Fruit fly (Drosophila melanogaster) whole organism, embryonic: ENCODE results near the gene Lrr47.

ENCODE experiments used
- Aef1 ChIP-seq: fragments of 200-800 bp; sonication (Bioruptor generic); IDR thresholded peaks from 3 replicates; pipeline ENCODE4 v1.3.6; 2022; ENCODE audit warnings: missing biosample characterization, missing genetic modification characterization
- CG1024 ChIP-seq: fragments of 200-800 bp; sonication (Bioruptor generic); IDR thresholded peaks from 2 replicates; pipeline ENCODE4 v1.3.6; 2022; ENCODE audit warnings: missing biosample characterization, missing genetic modification characterization
- CG10366 ChIP-seq: fragments of 200-800 bp; sonication (Bioruptor generic); IDR thresholded peaks from 2 replicates; pipeline ENCODE4 v1.3.6; 2022; ENCODE audit warnings: missing biosample characterization, missing genetic modification characterization
- CG11695 ChIP-seq: fragments of 200-800 bp; sonication (Bioruptor generic); IDR thresholded peaks from 3 replicates; pipeline ENCODE4 v1.3.6; 2022; ENCODE audit warnings: missing biosample characterization, missing genetic modification characterization
- CG11696 ChIP-seq: fragments of 200-800 bp; sonication (Bioruptor generic); IDR thresholded peaks from 2 replicates; pipeline ENCODE4 v1.3.6; 2022; ENCODE audit warnings: missing biosample characterization, missing genetic modification characterization
- CG14667 ChIP-seq: fragments of 200-800 bp; sonication (Bioruptor generic); IDR thresholded peaks from 2 replicates; pipeline ENCODE4 v1.3.6; 2022; ENCODE audit warnings: missing biosample characterization, missing genetic modification characterization
- CG15073 ChIP-seq: fragments of 200-800 bp; sonication (Bioruptor generic); optimal IDR thresholded peaks from 2 replicates; lab custom pipeline; 2016; ENCODE audit warnings: missing biosample characterization, missing genetic modification characterization
- CG2678 ChIP-seq: fragments of 200-800 bp; sonication (Bioruptor generic); optimal IDR thresholded peaks from 3 replicates; lab custom pipeline; 2019; ENCODE audit warnings: missing biosample characterization, mild to moderate bottlenecking, missing genetic modification characterization, moderate library complexity
- CG31365 ChIP-seq: fragments of 200-800 bp; sonication (Bioruptor generic); optimal IDR thresholded peaks from 2 replicates; lab custom pipeline; 2018; ENCODE audit warnings: missing biosample characterization, mild to moderate bottlenecking, missing genetic modification characterization
- CG31441 ChIP-seq: fragments of 200-800 bp; sonication (Bioruptor generic); IDR thresholded peaks from 2 replicates; pipeline ENCODE4 v1.3.6; 2022; ENCODE audit warnings: missing biosample characterization, missing genetic modification characterization
- CG6654 ChIP-seq: fragments of 200-800 bp; sonication (Bioruptor generic); optimal IDR thresholded peaks from 2 replicates; lab custom pipeline; 2017; ENCODE audit warnings: missing biosample characterization, mild to moderate bottlenecking, missing genetic modification characterization
- CG7271 ChIP-seq: fragments of 200-800 bp; sonication (Bioruptor generic); optimal IDR thresholded peaks from 2 replicates; lab custom pipeline; 2018; ENCODE audit warnings: missing biosample characterization, mild to moderate bottlenecking, missing genetic modification characterization, moderate library complexity
- CG7357 ChIP-seq: fragments of 200-800 bp; sonication (Bioruptor generic); IDR thresholded peaks from 3 replicates; pipeline ENCODE4 v1.3.6; 2022; ENCODE audit warnings: missing biosample characterization, missing genetic modification characterization
- CG9437 ChIP-seq: fragments of 200-800 bp; sonication (Bioruptor generic); optimal IDR thresholded peaks from 2 replicates; lab custom pipeline; 2018; ENCODE audit warnings: missing biosample characterization, mild to moderate bottlenecking, missing genetic modification characterization
- CG9817 ChIP-seq: fragments of 200-800 bp; sonication (Bioruptor generic); optimal IDR thresholded peaks from 2 replicates; lab custom pipeline; 2018; ENCODE audit warnings: missing biosample characterization, mild to moderate bottlenecking, missing genetic modification characterization, moderate library complexity
- CrebB ChIP-seq: fragments of 200-800 bp; sonication (Bioruptor generic); optimal IDR thresholded peaks from 3 replicates; lab custom pipeline; 2018; ENCODE audit warnings: missing biosample characterization, mild to moderate bottlenecking, missing genetic modification characterization
- Dek ChIP-seq: fragments of 200-800 bp; sonication (Bioruptor generic); optimal IDR thresholded peaks from 3 replicates; lab custom pipeline; 2019; ENCODE audit warnings: missing biosample characterization, mild to moderate bottlenecking, missing genetic modification characterization, moderate library complexity
- ERR ChIP-seq: fragments of 200-800 bp; sonication (Bioruptor generic); optimal IDR thresholded peaks from 2 replicates; lab custom pipeline; 2016; ENCODE audit warnings: missing biosample characterization, missing genetic modification characterization
- Hr51 ChIP-seq, 2 experiments: fragments of 200-800 bp; sonication (Bioruptor generic); optimal IDR thresholded peaks; 2 replicates in 1 of 2; 3 replicates in 1 of 2; lab custom pipeline; 2016 to 2018; ENCODE audit warnings: missing biosample characterization in 2 of 2, missing genetic modification characterization in 2 of 2, mild to moderate bottlenecking in 1 of 2, moderate library complexity in 1 of 2
- Lhr ChIP-seq: fragments of 200-800 bp; sonication (Bioruptor generic); optimal IDR thresholded peaks from 3 replicates; lab custom pipeline; 2017; ENCODE audit warnings: mild to moderate bottlenecking, missing biosample characterization, missing genetic modification reagents, missing genetic modification characterization
- NFAT ChIP-seq: fragments of 200-800 bp; sonication (Bioruptor generic); IDR thresholded peaks from 2 replicates; pipeline ENCODE4 v1.3.6; 2022; ENCODE audit warnings: missing biosample characterization, missing genetic modification characterization
- Oaz ChIP-seq: fragments of 200-800 bp; sonication (Bioruptor generic); IDR thresholded peaks from 2 replicates; pipeline ENCODE4 v1.3.6; 2022; ENCODE audit warnings: missing biosample characterization, missing genetic modification characterization
- Oli ChIP-seq: fragments of 200-800 bp; sonication (Bioruptor generic); optimal IDR thresholded peaks from 2 replicates; lab custom pipeline; 2018; ENCODE audit warnings: missing biosample characterization, mild to moderate bottlenecking, missing genetic modification characterization, moderate library complexity
- Pdp1 ChIP-seq, 2 experiments: fragments of 200-800 bp; sonication (Bioruptor generic); optimal IDR thresholded peaks; 3 replicates each; lab custom pipeline; 2016; ENCODE audit warnings: missing biosample characterization in 2 of 2, missing genetic modification characterization in 2 of 2, mild to moderate bottlenecking in 1 of 2, moderate library complexity in 1 of 2
- Ptx1 ChIP-seq: fragments of 200-800 bp; sonication (Bioruptor generic); IDR thresholded peaks from 2 replicates; pipeline ENCODE4 v1.3.6; 2022; ENCODE audit warnings: missing biosample characterization, missing genetic modification characterization
- Rx ChIP-seq: fragments of 200-800 bp; sonication (Bioruptor generic); IDR thresholded peaks from 2 replicates; pipeline ENCODE4 v1.3.6; 2022; ENCODE audit warnings: missing biosample characterization, missing genetic modification characterization
- Sox102F ChIP-seq: fragments of 200-800 bp; sonication (Bioruptor generic); optimal IDR thresholded peaks from 2 replicates; lab custom pipeline; 2018; ENCODE audit warnings: missing biosample characterization, mild to moderate bottlenecking, missing genetic modification characterization, moderate library complexity
- Xrp1 ChIP-seq: fragments of 200-800 bp; sonication (Bioruptor generic); IDR thresholded peaks from 2 replicates; pipeline ENCODE4 v1.3.6; 2022; ENCODE audit warnings: missing biosample characterization, missing genetic modification characterization
- ash1 ChIP-seq: fragments of 200-800 bp; sonication (Bioruptor generic); optimal IDR thresholded peaks from 2 replicates; lab custom pipeline; 2018; ENCODE audit warnings: missing biosample characterization, mild to moderate bottlenecking, missing genetic modification characterization
- bsh ChIP-seq, 2 experiments: fragments of 200-800 bp; sonication (Bioruptor generic); optimal IDR thresholded peaks; 2 replicates each; lab custom pipeline; 2017 to 2018; ENCODE audit warnings: mild to moderate bottlenecking in 2 of 2, missing biosample characterization in 2 of 2, missing genetic modification characterization in 2 of 2, moderate library complexity in 1 of 2
- ci ChIP-seq: fragments of 200-800 bp; sonication (Bioruptor generic); IDR thresholded peaks from 3 replicates; pipeline ENCODE4 v1.3.6; 2022; ENCODE audit warnings: missing biosample characterization, missing genetic modification characterization
- dmrt99B ChIP-seq: fragments of 200-800 bp; sonication (Bioruptor generic); optimal IDR thresholded peaks from 2 replicates; lab custom pipeline; 2018; ENCODE audit warnings: missing biosample characterization, mild to moderate bottlenecking, missing genetic modification characterization, moderate library complexity
- eve ChIP-seq, 2 experiments: fragments of >200 bp; optimal IDR thresholded peaks; 2 replicates each; lab custom pipeline; 2017; ENCODE audit warnings: missing biosample characterization in 2 of 2, missing genetic modification characterization in 2 of 2
- fd64A ChIP-seq: fragments of 200-800 bp; sonication (Bioruptor generic); optimal IDR thresholded peaks from 3 replicates; lab custom pipeline; 2018; ENCODE audit warnings: missing biosample characterization, mild to moderate bottlenecking, missing genetic modification characterization
- gem ChIP-seq: fragments of 200-800 bp; sonication (Bioruptor generic); optimal IDR thresholded peaks from 2 replicates; lab custom pipeline; 2019; ENCODE audit warnings: missing biosample characterization, mild to moderate bottlenecking, missing genetic modification characterization, moderate library complexity
- grau ChIP-seq: fragments of 200-800 bp; optimal IDR thresholded peaks from 3 replicates; lab custom pipeline; 2019; ENCODE audit warnings: missing biosample characterization, mild to moderate bottlenecking, missing genetic modification characterization, moderate library complexity
- hkb ChIP-seq, 2 experiments: fragments of 200-800 bp in 1 of 2; fragments of >200 bp in 1 of 2; sonication (Bioruptor generic) in 1 of 2; IDR thresholded peaks in 1 of 2; optimal IDR thresholded peaks in 1 of 2; 2 replicates each; pipeline versions ENCODE4 v1.3.6 to Lab custom; 2017 to 2022; ENCODE audit warnings: missing biosample characterization in 1 of 2, missing genetic modification characterization in 1 of 2
- jigr1 ChIP-seq: fragments of 200-800 bp; sonication (Bioruptor generic); IDR thresholded peaks from 3 replicates; pipeline ENCODE4 v1.3.6; 2022; ENCODE audit warnings: missing biosample characterization, missing genetic modification characterization
- ken ChIP-seq: fragments of 200-800 bp; sonication (Bioruptor generic); IDR thresholded peaks from 3 replicates; pipeline ENCODE4 v1.3.6; 2022; ENCODE audit warnings: missing biosample characterization, missing genetic modification characterization
- odd ChIP-seq: fragments of 200-800 bp; sonication (Bioruptor generic); optimal IDR thresholded peaks from 2 replicates; lab custom pipeline; 2017; ENCODE audit warnings: missing biosample characterization, mild to moderate bottlenecking, missing genetic modification characterization
- phol ChIP-seq: fragments of 200-800 bp; sonication (Bioruptor generic); optimal IDR thresholded peaks from 3 replicates; lab custom pipeline; 2018; ENCODE audit warnings: missing biosample characterization, mild to moderate bottlenecking, missing genetic modification characterization, moderate library complexity
- prd ChIP-seq, 3 experiments: fragments of >200 bp in 2 of 3; fragments of 200-800 bp in 1 of 3; sonication (Bioruptor generic) in 1 of 3; optimal IDR thresholded peaks in 2 of 3; IDR thresholded peaks in 1 of 3; 2 replicates in 2 of 3; 3 replicates in 1 of 3; pipeline versions ENCODE4 v1.3.6 to Lab custom; 2017 to 2022; ENCODE audit warnings: missing biosample characterization in 1 of 3, missing genetic modification characterization in 1 of 3
- row ChIP-seq: fragments of 200-800 bp; sonication (Bioruptor generic); IDR thresholded peaks from 3 replicates; pipeline ENCODE4 v1.3.6; 2022; ENCODE audit warnings: missing biosample characterization, missing genetic modification characterization
- tll ChIP-seq, 2 experiments: fragments of 200-800 bp in 1 of 2; fragments of >200 bp in 1 of 2; sonication (Bioruptor generic) in 1 of 2; optimal IDR thresholded peaks; 2 replicates each; lab custom pipeline; 2017 to 2019; ENCODE audit warnings: missing biosample characterization in 2 of 2, missing genetic modification characterization in 2 of 2, mild to moderate bottlenecking in 1 of 2, moderate library complexity in 1 of 2
- toy ChIP-seq: fragments of 200-800 bp; sonication (Bioruptor generic); IDR thresholded peaks from 2 replicates; pipeline ENCODE4 v1.3.6; 2022; ENCODE audit warnings: missing biosample characterization, missing genetic modification characterization
- unpg ChIP-seq: fragments of 200-800 bp; sonication (Bioruptor generic); optimal IDR thresholded peaks from 3 replicates; lab custom pipeline; 2018; ENCODE audit warnings: missing biosample characterization, mild to moderate bottlenecking, missing genetic modification characterization, moderate library complexity

Lrr47 gene

dm6 chr2L:10543048-10543752 is 26.1 kb downstream of the Lrr47 start (continued):
- no peak for TF ChIP-seq CrebB (tag; lab: Kevin White, UChicago)
- no peak for TF ChIP-seq odd (GFP tag; lab: Kevin White, UChicago)
- TF ChIP-seq ERR (GFP tag; lab: Kevin White, UChicago), result no peak
- TF ChIP-seq CG9437 (GFP tag; lab: Kevin White, UChicago), result peak; percentile 26
- TF ChIP-seq CG31441 (GFP tag; lab: Robert Waterston, UW), result peak; percentile 82
- TF ChIP-seq eve (GFP tag; optimal IDR thresholded peaks at IDR 0.05; lab: Kevin White, UChicago), result peak in 1 of 2 experiments; percentile 56
- peak; percentile 11 for TF ChIP-seq Lhr (GFP tag; lab: Kevin White, UChicago)
- TF ChIP-seq tll (GFP tag; optimal IDR thresholded peaks at IDR 0.05; lab: Kevin White, UChicago), result no peak
- no peak for TF ChIP-seq CG1024 (GFP tag; lab: Robert Waterston, UW)
- TF ChIP-seq CG14667 (GFP tag; lab: Robert Waterston, UW), result no peak
- TF ChIP-seq NFAT (GFP tag; lab: Robert Waterston, UW), result no peak
- TF ChIP-seq Aef1 (GFP tag; lab: Robert Waterston, UW), result no peak
- TF ChIP-seq ash1 (GFP tag; lab: Kevin White, UChicago), result no peak
- TF ChIP-seq jigr1 (GFP tag; lab: Robert Waterston, UW), result no peak

DNA sequence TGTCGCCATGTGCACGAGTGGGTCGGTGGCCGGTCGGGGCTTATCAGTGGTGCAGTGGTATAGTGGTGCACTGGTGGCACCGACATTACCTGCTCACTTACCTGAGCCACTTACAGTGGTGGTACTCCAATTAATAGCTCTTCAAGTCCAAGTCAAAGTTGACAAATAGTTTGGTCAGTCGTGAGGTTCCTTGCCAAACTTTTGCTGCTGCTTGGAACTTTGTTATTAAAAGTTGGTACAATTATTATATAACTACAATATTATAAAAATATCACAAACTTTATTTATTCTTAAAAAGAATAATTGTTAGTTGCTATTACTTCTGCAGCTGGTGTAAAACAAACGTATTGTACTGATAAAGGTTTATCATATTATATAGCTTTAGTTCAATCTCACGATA is 26.9 kb downstream of the Lrr47 start:
- TF ChIP-seq Ptx1, result peak; percentile 30; the same call in 1 of the 2 replicates
- TF ChIP-seq Hr51 (GFP tag; optimal IDR thresholded peaks at IDR 0.05; lab: Kevin White, UChicago), result peak in 1 of 2 experiments; percentile 34
- TF ChIP-seq CG15073 (GFP tag; lab: Kevin White, UChicago), result peak; percentile 68
- no peak for TF ChIP-seq tll (GFP tag; optimal IDR thresholded peaks at IDR 0.05; lab: Kevin White, UChicago)
- TF ChIP-seq ci (GFP tag; lab: Robert Waterston, UW), result 0 out of 3 replicates have a peak, but pooled peaks have one; percentile 12
- no peak for TF ChIP-seq CG31365
- peak; percentile 55; the same call in 1 of the 3 replicates for TF ChIP-seq CG11695 (GFP tag; lab: Robert Waterston, UW)
- TF ChIP-seq Oli (tag; lab: Kevin White, UChicago), result peak; percentile 11
- TF ChIP-seq unpg (GFP tag; lab: Kevin White, UChicago), result peak; percentile 25
- peak; percentile 37 for TF ChIP-seq gem
- 0 out of 2 replicates have a peak, but pooled peaks have one; percentile 22 for TF ChIP-seq Rx (GFP tag; lab: Robert Waterston, UW)
- TF ChIP-seq phol (tag; lab: Kevin White, UChicago), result peak; percentile 13
- TF ChIP-seq CG2678 (tag; lab: Kevin White, UChicago), result peak; percentile 24
- no peak for TF ChIP-seq fd64A (GFP tag; lab: Kevin White, UChicago)
- TF ChIP-seq CG7357, result 0 out of 3 replicates have a peak, but pooled peaks have one; percentile 29
- no peak for TF ChIP-seq prd (optimal IDR thresholded peaks at IDR 0.05; lab: Kevin White, UChicago)
- peak; percentile 44; the same call in 2 of the 3 replicates for TF ChIP-seq prd (GFP tag; IDR thresholded peaks at IDR 0.05; lab: Robert Waterston, UW)
- no peak for TF ChIP-seq toy (GFP tag; lab: Robert Waterston, UW)
- TF ChIP-seq CG9817, result peak; percentile 16
- peak; percentile 45 for TF ChIP-seq Sox102F
- no peak for TF ChIP-seq hkb (optimal IDR thresholded peaks at IDR 0.05; lab: Kevin White, UChicago)
- TF ChIP-seq hkb (GFP tag; IDR thresholded peaks at IDR 0.05; lab: Robert Waterston, UW), result peak; percentile 26; the same call in 1 of the 2 replicates
- TF ChIP-seq CG6654 (GFP tag; lab: Kevin White, UChicago), result peak; percentile 81
- TF ChIP-seq ken (GFP tag; lab: Robert Waterston, UW), result peak; percentile 47; the same call in 1 of the 3 replicates
- TF ChIP-seq Pdp1 (GFP tag; optimal IDR thresholded peaks at IDR 0.05; lab: Kevin White, UChicago), result peak in 1 of 2 experiments; percentile 40
- TF ChIP-seq CG10366 (GFP tag; lab: Robert Waterston, UW), result peak; percentile 15; the same call in 1 of the 2 replicates
- TF ChIP-seq row (GFP tag; lab: Robert Waterston, UW), result peak; percentile 58
- TF ChIP-seq bsh (GFP tag; optimal IDR thresholded peaks at IDR 0.05; lab: Kevin White, UChicago), result no peak
- peak; percentile 10 for TF ChIP-seq dmrt99B (tag; lab: Kevin White, UChicago)
- 0 out of 2 replicates have a peak, but pooled peaks have one; percentile 20 for TF ChIP-seq Xrp1 (GFP tag; lab: Robert Waterston, UW)
- TF ChIP-seq CG7271 (tag; lab: Kevin White, UChicago), result no peak
- peak; percentile 5 for TF ChIP-seq grau (tag; lab: Kevin White, UChicago)
- TF ChIP-seq CG11696 (GFP tag; lab: Robert Waterston, UW), result peak; percentile 88
- no peak for TF ChIP-seq Dek (tag; lab: Kevin White, UChicago)
- TF ChIP-seq Oaz (GFP tag; lab: Robert Waterston, UW), result no peak
